Worm (Caenorhabditis elegans): ENCODE data around the gene ints-7.

ce11 chrII:11592023-11592422, 9.4 kb downstream of the ints-7 start, which contains the start of gene F07A11.1:
- TF ChIP-seq elt-3 (tag; optimal IDR thresholded peaks at IDR 0.05) (no peak), ceh-43 (GFP tag; optimal IDR thresholded peaks at IDR 0.05) (no peak), unc-120 (tag; optimal IDR thresholded peaks at IDR 0.05; ENCODE audit: poor library complexity, severe bottlenecking) (no peak), snpc-4 (tag; optimal IDR thresholded peaks at IDR 0.05) (no peak), ztf-11 (tag; optimal IDR thresholded peaks at IDR 0.05) (no peak), mep-1 (tag; optimal IDR thresholded peaks at IDR 0.05) (no peak), unc-62 (GFP tag; optimal IDR thresholded peaks at IDR 0.05) (no peak), nhr-12 (tag; optimal IDR thresholded peaks at IDR 0.05) (no peak), flh-1 (GFP tag; optimal IDR thresholded peaks at IDR 0.05) (no peak), ces-1 (GFP tag; optimal IDR thresholded peaks at IDR 0.05) (no peak), lsy-2 (tag; optimal IDR thresholded peaks at IDR 0.05) (no peak)
